Worm (Caenorhabditis elegans): ENCODE measurements around the gene ZK354.3.

DNA sequence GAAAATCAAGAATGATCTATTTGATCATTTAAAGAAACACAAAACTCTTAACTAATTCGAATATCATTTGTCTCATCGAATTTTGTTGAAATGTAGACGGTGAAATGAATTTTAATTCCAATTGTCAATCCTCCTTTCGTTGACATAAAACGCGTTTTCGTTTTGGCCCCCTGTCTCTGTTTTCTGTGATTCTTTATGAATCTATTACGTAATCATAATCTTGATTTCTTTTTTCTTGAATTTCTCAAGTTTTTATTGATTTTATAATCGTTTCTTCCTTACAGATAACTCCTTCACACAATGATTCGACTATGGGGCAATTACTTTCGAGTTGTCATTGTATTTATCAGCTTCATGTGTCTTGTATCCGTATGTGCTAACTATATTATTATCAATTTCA lies 22.3 kb downstream of the ZK354.3 start, which contains the start of gene Y4C6B.3:
- TF ChIP-seq nhr-11 (tag; optimal IDR thresholded peaks at IDR 0.05) (no peak), mdl-1 (tag; optimal IDR thresholded peaks at IDR 0.05) (no peak), unc-55 (GFP tag; optimal IDR thresholded peaks at IDR 0.05) (no peak), lsy-2 (tag; optimal IDR thresholded peaks at IDR 0.05) (no peak), skn-1 (tag; optimal IDR thresholded peaks at IDR 0.05) (no peak), lin-11 (tag; optimal IDR thresholded peaks at IDR 0.05) (no peak), nhr-12 (tag; optimal IDR thresholded peaks at IDR 0.05) (no peak), ceh-82 (tag; optimal IDR thresholded peaks at IDR 0.05) (no peak), lin-39 (tag; optimal IDR thresholded peaks at IDR 0.05) (no peak), snpc-4 (tag; optimal IDR thresholded peaks at IDR 0.05) (no peak), fos-1 (tag; optimal IDR thresholded peaks at IDR 0.05) (no peak)
